Worm (Caenorhabditis elegans) whole organism, young adult: ENCODE results near the gene C39E6.2.

Experiments used
- Y79H2A.3 ChIP-seq: fragments of 200-800 bp; sonication (Bioruptor generic); conservative IDR thresholded peaks from 2 replicates; pipeline ENCODE4 v1.3.6; 2022; ENCODE audit warnings: missing genetic modification reagents, missing genetic modification characterization, missing compliant biosample characterization
- ama-1 ChIP-seq, 3 experiments: fragments of 150-350 bp in 1 of 3; sonication (generic microtip) in 2 of 3; optimal IDR thresholded peaks; 2 replicates each; lab custom pipeline; 2014 to 2018; ENCODE audit warnings: missing biosample characterization in 2 of 3, missing genetic modification characterization in 2 of 3, missing genetic modification reagents in 2 of 3
- ceh-91 ChIP-seq: fragments of 200-800 bp; sonication (Bioruptor generic); IDR thresholded peaks from 2 replicates; pipeline ENCODE4 v1.3.6; 2022; ENCODE audit warnings: missing genetic modification reagents, missing genetic modification characterization, missing compliant biosample characterization
- lag-1 ChIP-seq: fragments of 200-800 bp; sonication (Bioruptor generic); IDR thresholded peaks from 2 replicates; pipeline ENCODE4 v1.3.6; 2022; ENCODE audit warnings: missing genetic modification reagents, missing genetic modification characterization, missing compliant biosample characterization

DNA sequence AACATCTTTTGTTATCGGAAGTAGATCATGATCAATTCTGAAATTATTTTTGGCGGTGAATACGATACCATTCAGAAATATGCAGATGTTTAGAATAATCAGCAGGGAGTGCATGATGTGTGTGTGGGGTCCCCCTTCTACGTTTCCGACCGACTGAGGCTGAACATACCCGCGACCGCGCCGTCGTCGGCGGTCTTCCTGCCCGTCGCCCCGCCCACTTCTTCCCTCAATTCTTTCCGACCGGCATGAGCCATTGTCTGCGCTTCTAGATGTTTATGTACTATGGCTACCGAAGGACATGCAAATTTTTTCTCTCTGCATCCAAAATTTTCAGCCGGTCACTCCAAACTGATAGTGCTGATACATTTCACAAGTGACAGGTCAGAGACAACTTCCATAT is 10.9 kb downstream of the C39E6.2 start:
- no peak for TF ChIP-seq lag-1 (GFP tag; lab: Robert Waterston, UW)
- no peak for TF ChIP-seq Y79H2A.3
- TF ChIP-seq ama-1 (optimal IDR thresholded peaks at IDR 0.05; lab: Kevin White, UChicago), result no peak
- TF ChIP-seq ama-1 (GFP tag; optimal IDR thresholded peaks at IDR 0.05; lab: Kevin White, UChicago), result no peak
- no peak for TF ChIP-seq ceh-91
